Fruit fly (Drosophila melanogaster) whole organism, embryonic: ENCODE measurements around the gene CG43755.

ENCODE experiments used
- CG8944 ChIP-seq: fragments of 200-800 bp; sonication (Bioruptor generic); optimal IDR thresholded peaks from 3 replicates; lab custom pipeline; 2016; ENCODE audit warnings: missing biosample characterization, missing genetic modification characterization
- ara ChIP-seq: fragments of 200-800 bp; sonication (Bioruptor generic); IDR thresholded peaks from 2 replicates; pipeline ENCODE4 v1.3.6; 2022; ENCODE audit warnings: missing biosample characterization, missing genetic modification characterization
- ken ChIP-seq: fragments of 200-800 bp; sonication (Bioruptor generic); IDR thresholded peaks from 3 replicates; pipeline ENCODE4 v1.3.6; 2022; ENCODE audit warnings: missing biosample characterization, missing genetic modification characterization
- yki ChIP-seq: fragments of >200 bp; optimal IDR thresholded peaks from 3 replicates; lab custom pipeline; 2018

DNA sequence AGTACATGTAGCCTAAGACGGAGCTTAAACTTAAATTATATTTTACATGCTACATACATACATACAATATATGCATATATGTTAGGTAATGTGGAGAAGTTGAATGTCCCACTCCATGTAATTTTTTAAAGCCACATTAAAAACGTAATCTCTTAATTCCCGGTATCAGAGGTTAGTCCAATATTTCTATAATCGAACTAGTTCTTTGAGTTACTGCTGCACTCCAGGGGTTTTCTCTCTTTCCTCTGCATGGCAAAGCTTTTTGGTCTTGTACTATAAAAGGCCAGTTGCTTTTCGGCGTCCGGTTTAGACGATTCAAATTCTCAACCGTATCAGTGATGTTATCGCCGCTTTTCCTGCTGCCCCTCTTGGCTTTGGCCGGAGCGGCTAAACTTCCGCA, 7.8 kb downstream of the CG43755 start, which contains the start of gene CG33127:
- no peak for TF ChIP-seq yki
- no peak for TF ChIP-seq ken (GFP tag; lab: Robert Waterston, UW)
- no peak for TF ChIP-seq CG8944 (GFP tag; lab: Kevin White, UChicago)
- TF ChIP-seq ara (GFP tag; lab: Robert Waterston, UW), result no peak
